Worm (Caenorhabditis elegans): ENCODE measurements around the gene F53G2.12.
A peak's percentile ranks its signal among the peaks of the same experiment; 100 is the strongest.

ce11 chrII:2504431-2504928 is 25.6 kb upstream of the F53G2.12 start, which contains the start of gene gbas-1:
- TF ChIP-seq hlh-30 (tag; optimal IDR thresholded peaks at IDR 0.05; ENCODE audit: insufficient read depth) (no peak), ztf-11 (tag; optimal IDR thresholded peaks at IDR 0.05) (no peak), ces-1 (GFP tag; optimal IDR thresholded peaks at IDR 0.05) (no peak), lir-3 (tag; optimal IDR thresholded peaks at IDR 0.05) (no peak), mdt-29 (GFP tag; IDR thresholded peaks at IDR 0.05) (no peak), pha-4 (GFP tag; IDR thresholded peaks at IDR 0.05) (no peak), pha-4 (tag; optimal IDR thresholded peaks at IDR 0.05) (no peak), saeg-2 (GFP tag; IDR thresholded peaks at IDR 0.05) (no peak), F26F4.8 (GFP tag; conservative IDR thresholded peaks at IDR 0.05) (no peak), nhr-77 (tag; optimal IDR thresholded peaks at IDR 0.05) (no peak), nhr-6 (tag; optimal IDR thresholded peaks at IDR 0.05) (peak; percentile 6), aha-1 (tag) (no peak), skn-1 (tag; optimal IDR thresholded peaks at IDR 0.05) (no peak), mxl-3 (GFP tag; optimal IDR thresholded peaks at IDR 0.05) (no peak), nhr-111 (GFP tag; optimal IDR thresholded peaks at IDR 0.05) (no peak)
